Fruit fly (Drosophila melanogaster): Measurements from ENCODE around the gene PIG-Wa.

The PIG-Wa gene

dm6 chr2L:2363626-2364147 is 19.3 kb upstream of the PIG-Wa start (continued):
- TF ChIP-seq CG10565 (GFP tag; optimal IDR thresholded peaks at IDR 0.05) (peak; percentile 59), ewg (GFP tag; optimal IDR thresholded peaks at IDR 0.05) (peak; percentile 65), lbe (GFP tag; optimal IDR thresholded peaks at IDR 0.05) (peak; percentile 95), Sox100B (GFP tag; optimal IDR thresholded peaks at IDR 0.05) (peak; percentile 90), dimm (GFP tag; IDR thresholded peaks at IDR 0.05) (no peak), Fer3 (tag; optimal IDR thresholded peaks at IDR 0.05) (peak; percentile 92), HLHmδ (GFP tag; optimal IDR thresholded peaks at IDR 0.05) (peak; percentile 57), sqz (GFP tag; optimal IDR thresholded peaks at IDR 0.05) (peak; percentile 81), vvl (GFP tag; IDR thresholded peaks at IDR 0.05) (peak; percentile 93), E2f2 (GFP tag; IDR thresholded peaks at IDR 0.05) (peak; percentile 61), Lpt (GFP tag; optimal IDR thresholded peaks at IDR 0.05) (no peak), CG1233 (GFP tag; optimal IDR thresholded peaks at IDR 0.05) (peak; percentile 89), Trl (optimal IDR thresholded peaks at IDR 0.05) (no peak), Trl (GFP tag; optimal IDR thresholded peaks at IDR 0.05) (peak; percentile 17), CG1529 (GFP tag; optimal IDR thresholded peaks at IDR 0.05) (peak; percentile 80), wek (GFP tag; optimal IDR thresholded peaks at IDR 0.05) (peak; percentile 43), ham (GFP tag; IDR thresholded peaks at IDR 0.05) (no peak), CG7271 (tag; optimal IDR thresholded peaks at IDR 0.05) (peak; percentile 64), CG11247 (GFP tag; IDR thresholded peaks at IDR 0.05) (peak; percentile 54; the same call in 1 of the 2 replicates), CG9437 (GFP tag; optimal IDR thresholded peaks at IDR 0.05) (peak; percentile 77), klu (GFP tag; IDR thresholded peaks at IDR 0.05) (peak; percentile 56; the same call in 1 of the 2 replicates), Fer2 (tag; optimal IDR thresholded peaks at IDR 0.05) (peak; percentile 84), CG5953 (GFP tag; IDR thresholded peaks at IDR 0.05) (0 out of 2 replicates have a peak, but pooled peaks have one; percentile 49), NFAT (GFP tag; IDR thresholded peaks at IDR 0.05) (peak; percentile 64), CG9727 (GFP tag; optimal IDR thresholded peaks at IDR 0.05) (peak; percentile 90), CG1603 (tag; optimal IDR thresholded peaks at IDR 0.05) (peak; percentile 70), cas (GFP tag; IDR thresholded peaks at IDR 0.05) (peak; percentile 74), fd96Cb (tag; optimal IDR thresholded peaks at IDR 0.05) (peak; percentile 91), CG3995 (GFP tag; optimal IDR thresholded peaks at IDR 0.05) (peak; percentile 47), Optix (GFP tag; IDR thresholded peaks at IDR 0.05) (peak; percentile 48; the same call in 1 of the 3 replicates), BEAF-32 (GFP tag; optimal IDR thresholded peaks at IDR 0.05) (no peak), CG3726 (GFP tag; IDR thresholded peaks at IDR 0.05) (peak; percentile 83; the same call in 2 of the 3 replicates), rib (GFP tag; IDR thresholded peaks at IDR 0.05) (no peak), pnt (GFP tag; optimal IDR thresholded peaks at IDR 0.05) (peak; percentile 56), Neu2 (GFP tag; optimal IDR thresholded peaks at IDR 0.05; ENCODE audit: borderline replicate concordance) (no peak), lab (GFP tag; optimal IDR thresholded peaks at IDR 0.05) (peak; percentile 94), nom (GFP tag; optimal IDR thresholded peaks at IDR 0.05) (peak; percentile 94), nmo (GFP tag; optimal IDR thresholded peaks at IDR 0.05) (peak; percentile 93), Aef1 (GFP tag; IDR thresholded peaks at IDR 0.05) (peak; percentile 83), bigmax (GFP tag; optimal IDR thresholded peaks at IDR 0.05) (peak; percentile 16), grn (GFP tag; optimal IDR thresholded peaks at IDR 0.05) (peak; percentile 44), HmgZ (tag; optimal IDR thresholded peaks at IDR 0.05) (peak; percentile 91), CG14860 (GFP tag; IDR thresholded peaks at IDR 0.05; ENCODE audit: partially characterized antibody) (no peak), CG13424 (tag; optimal IDR thresholded peaks at IDR 0.05) (peak; percentile 94), CG10431 (GFP tag; optimal IDR thresholded peaks at IDR 0.05) (peak; percentile 79), dmrt11E (tag; optimal IDR thresholded peaks at IDR 0.05) (peak; percentile 89), Camta (GFP tag; optimal IDR thresholded peaks at IDR 0.05) (peak; percentile 72), ftz-f1 (GFP tag; optimal IDR thresholded peaks at IDR 0.05) (no peak), CG18619 (GFP tag; optimal IDR thresholded peaks at IDR 0.05) (peak; percentile 85), ttk (GFP tag; IDR thresholded peaks at IDR 0.05) (peak; percentile 47; the same call in 1 of the 2 replicates)
